Worm (Caenorhabditis elegans) whole organism, late embryonic: ENCODE data around the gene twf-2.

Experiments
- ceh-14 ChIP-seq: sonication (generic microtip); optimal IDR thresholded peaks from 2 replicates; lab custom pipeline; 2016; ENCODE audit warnings: missing genotype, missing genetic modification characterization, missing compliant biosample characterization
- ceh-34 ChIP-seq: sonication (generic microtip); optimal IDR thresholded peaks from 2 replicates; lab custom pipeline; 2016; ENCODE audit warnings: mild to moderate bottlenecking, missing genetic modification characterization, missing compliant biosample characterization
- fkh-10 ChIP-seq: fragments of 150-350 bp; optimal IDR thresholded peaks from 2 replicates; lab custom pipeline; 2014; ENCODE audit warnings: missing biosample characterization, missing genetic modification reagents, missing genetic modification characterization
- nfya-1 ChIP-seq: sonication (generic microtip); optimal IDR thresholded peaks from 2 replicates; lab custom pipeline; 2017; ENCODE audit warnings: missing genetic modification characterization, mild to moderate bottlenecking, missing compliant biosample characterization, antibody characterized with exemption, moderate library complexity
- nhr-11 ChIP-seq: fragments of 150-350 bp; optimal IDR thresholded peaks from 2 replicates; lab custom pipeline; 2014; ENCODE audit warnings: missing biosample characterization, missing genetic modification characterization
- pag-3 ChIP-seq: sonication (generic microtip); optimal IDR thresholded peaks from 2 replicates; lab custom pipeline; 2016; ENCODE audit warnings: missing compliant biosample characterization, missing genetic modification characterization, borderline replicate concordance
- pqm-1 ChIP-seq: sonication (generic microtip); optimal IDR thresholded peaks from 2 replicates; lab custom pipeline; 2016; ENCODE audit warnings: missing genetic modification characterization, missing compliant biosample characterization
- sdc-2 ChIP-seq: sonication (generic microtip); optimal IDR thresholded peaks from 2 replicates; lab custom pipeline; 2016; ENCODE audit warnings: missing genotype, missing genetic modification characterization, missing compliant biosample characterization
- unc-86 ChIP-seq: sonication (generic microtip); optimal IDR thresholded peaks from 2 replicates; lab custom pipeline; 2016; ENCODE audit warnings: missing genetic modification characterization, missing compliant biosample characterization
- ztf-16 ChIP-seq: sonication (generic microtip); optimal IDR thresholded peaks from 2 replicates; lab custom pipeline; 2017; ENCODE audit warnings: missing genetic modification characterization, missing compliant biosample characterization

ce11 chrX:16445793-16446248 is at the start of gene twf-2:
- TF ChIP-seq pag-3 (tag; lab: Kevin White, UChicago) (peak; percentile 19), ceh-34 (peak; percentile 67), unc-86 (tag; lab: Kevin White, UChicago) (no peak), nfya-1 (tag; lab: Kevin White, UChicago) (peak; percentile 87), ceh-14 (peak; percentile 42), fkh-10 (no peak), sdc-2 (tag; lab: Kevin White, UChicago) (peak; percentile 88), nhr-11 (no peak), ztf-16 (peak; percentile 29), pqm-1 (tag; lab: Kevin White, UChicago) (no peak)
